Fruit fly (Drosophila melanogaster) whole organism, embryonic: ENCODE measurements around the gene CG6443.

Experiments used
- Asciz ChIP-seq: fragments of 200-800 bp; sonication (Bioruptor generic); optimal IDR thresholded peaks from 2 replicates; lab custom pipeline; 2017; ENCODE audit warnings: missing biosample characterization, mild to moderate bottlenecking, missing genetic modification characterization, missing genetic modification reagents
- Atf3 ChIP-seq: fragments of 200-800 bp; sonication (Bioruptor generic); optimal IDR thresholded peaks from 3 replicates; lab custom pipeline; 2016; ENCODE audit warnings: missing biosample characterization, missing genetic modification characterization
- B-H1 ChIP-seq: fragments of 200-800 bp; sonication (Bioruptor generic); IDR thresholded peaks from 3 replicates; pipeline ENCODE4 v1.3.6; 2022; ENCODE audit warnings: missing biosample characterization, missing genetic modification characterization
- CG10979 ChIP-seq: fragments of 200-800 bp; sonication (Bioruptor generic); optimal IDR thresholded peaks from 2 replicates; lab custom pipeline; 2018; ENCODE audit warnings: missing biosample characterization, mild to moderate bottlenecking, missing genetic modification characterization, moderate library complexity
- CG11247 ChIP-seq: fragments of 200-800 bp; sonication (Bioruptor generic); IDR thresholded peaks from 2 replicates; pipeline ENCODE4 v1.3.6; 2022; ENCODE audit warnings: missing biosample characterization, missing genetic modification characterization
- CG12155 ChIP-seq: fragments of 200-800 bp; sonication (Bioruptor generic); optimal IDR thresholded peaks from 3 replicates; lab custom pipeline; 2016; ENCODE audit warnings: missing biosample characterization, missing genetic modification characterization
- CG12219 ChIP-seq: fragments of 200-800 bp; sonication (Bioruptor generic); optimal IDR thresholded peaks from 3 replicates; lab custom pipeline; 2018; ENCODE audit warnings: missing biosample characterization, mild to moderate bottlenecking, missing genetic modification characterization
- CG12299 ChIP-seq: fragments of 200-800 bp; sonication (Bioruptor generic); optimal IDR thresholded peaks from 2 replicates; lab custom pipeline; 2018; ENCODE audit warnings: missing biosample characterization, mild to moderate bottlenecking, missing genetic modification characterization
- CG12391 ChIP-seq: fragments of 200-800 bp; sonication (Bioruptor generic); optimal IDR thresholded peaks from 3 replicates; lab custom pipeline; 2018; ENCODE audit warnings: missing biosample characterization, mild to moderate bottlenecking, missing genetic modification characterization, moderate library complexity
- CG12942 ChIP-seq: fragments of 200-800 bp; sonication (Bioruptor generic); optimal IDR thresholded peaks from 3 replicates; lab custom pipeline; 2016; ENCODE audit warnings: missing biosample characterization, missing genetic modification characterization
- CG13624 ChIP-seq: fragments of 200-800 bp; sonication (Bioruptor generic); optimal IDR thresholded peaks from 2 replicates; lab custom pipeline; 2016; ENCODE audit warnings: missing biosample characterization, missing genetic modification characterization
- CG14667 ChIP-seq: fragments of 200-800 bp; sonication (Bioruptor generic); IDR thresholded peaks from 2 replicates; pipeline ENCODE4 v1.3.6; 2022; ENCODE audit warnings: missing biosample characterization, missing genetic modification characterization
- CG15601 ChIP-seq: fragments of 200-800 bp; sonication (Bioruptor generic); optimal IDR thresholded peaks from 3 replicates; lab custom pipeline; 2019; ENCODE audit warnings: missing biosample characterization, mild to moderate bottlenecking, missing genetic modification characterization, moderate library complexity
- CG17328 ChIP-seq: fragments of 200-800 bp; sonication (Bioruptor generic); IDR thresholded peaks from 2 replicates; pipeline ENCODE4 v1.3.6; 2022; ENCODE audit warnings: missing biosample characterization, missing genetic modification characterization
- CG18262 ChIP-seq: fragments of 200-800 bp; optimal IDR thresholded peaks from 3 replicates; lab custom pipeline; 2019; ENCODE audit warnings: missing biosample characterization, mild to moderate bottlenecking, missing genetic modification characterization, moderate library complexity
- CG2199 ChIP-seq: fragments of 200-800 bp; sonication (Bioruptor generic); IDR thresholded peaks from 3 replicates; pipeline ENCODE4 v1.3.6; 2022; ENCODE audit warnings: missing biosample characterization, missing genetic modification characterization
- CG2202 ChIP-seq: fragments of 200-800 bp; sonication (Bioruptor generic); optimal IDR thresholded peaks from 2 replicates; lab custom pipeline; 2018; ENCODE audit warnings: missing biosample characterization, mild to moderate bottlenecking, missing genetic modification characterization
- CG2678 ChIP-seq: fragments of 200-800 bp; sonication (Bioruptor generic); optimal IDR thresholded peaks from 3 replicates; lab custom pipeline; 2019; ENCODE audit warnings: missing biosample characterization, mild to moderate bottlenecking, missing genetic modification characterization, moderate library complexity
- CG32767 ChIP-seq: fragments of 200-800 bp; sonication (Bioruptor generic); IDR thresholded peaks from 2 replicates; pipeline ENCODE4 v1.3.6; 2022; ENCODE audit warnings: missing biosample characterization, missing genetic modification characterization
- CG3838 ChIP-seq: fragments of 200-800 bp; sonication (Bioruptor generic); optimal IDR thresholded peaks from 3 replicates; lab custom pipeline; 2016; ENCODE audit warnings: missing biosample characterization, missing genetic modification characterization
- CG43689 ChIP-seq: fragments of 200-800 bp; sonication (Bioruptor generic); IDR thresholded peaks from 2 replicates; pipeline ENCODE4 v1.3.6; 2022; ENCODE audit warnings: missing biosample characterization, missing genetic modification characterization
- CG5180 ChIP-seq: fragments of 200-800 bp; sonication (Bioruptor generic); optimal IDR thresholded peaks from 3 replicates; lab custom pipeline; 2017; ENCODE audit warnings: missing biosample characterization, missing genetic modification characterization, mild to moderate bottlenecking, moderate library complexity, missing genetic modification reagents
- CG6791 ChIP-seq: fragments of 200-800 bp; sonication (Bioruptor generic); IDR thresholded peaks from 3 replicates; pipeline ENCODE4 v1.3.6; 2022; ENCODE audit warnings: missing biosample characterization, missing genetic modification characterization; ENCODE audit not compliant: partially characterized antibody
- CG7556 ChIP-seq: fragments of 200-800 bp; sonication (Bioruptor generic); optimal IDR thresholded peaks from 2 replicates; lab custom pipeline; 2017; ENCODE audit warnings: missing biosample characterization, mild to moderate bottlenecking, missing genetic modification characterization
- CG7987 ChIP-seq: fragments of 200-800 bp; sonication (Bioruptor generic); optimal IDR thresholded peaks from 2 replicates; lab custom pipeline; 2018; ENCODE audit warnings: missing biosample characterization, mild to moderate bottlenecking, missing genetic modification characterization, moderate library complexity
- CG8388 ChIP-seq: fragments of 200-800 bp; sonication (Bioruptor generic); optimal IDR thresholded peaks from 2 replicates; lab custom pipeline; 2019; ENCODE audit warnings: missing biosample characterization, mild to moderate bottlenecking, missing genetic modification characterization, moderate library complexity
- Drgx ChIP-seq: fragments of 200-800 bp; sonication (Bioruptor generic); IDR thresholded peaks from 2 replicates; pipeline ENCODE4 v1.3.6; 2022; ENCODE audit warnings: missing biosample characterization, missing genetic modification characterization
- Elba2 ChIP-seq: fragments of 200-800 bp; sonication (Bioruptor generic); optimal IDR thresholded peaks from 3 replicates; lab custom pipeline; 2016; ENCODE audit warnings: missing biosample characterization, missing genetic modification characterization
- Ets65A ChIP-seq: fragments of 200-800 bp; sonication (Bioruptor generic); peaks from one replicate; lab custom pipeline; 2016; ENCODE audit warnings: missing biosample characterization, missing genetic modification characterization
- HLH4C ChIP-seq: fragments of 200-800 bp; sonication (Bioruptor generic); IDR thresholded peaks from 3 replicates; pipeline ENCODE4 v1.3.6; 2022; ENCODE audit warnings: missing biosample characterization, missing genetic modification characterization; ENCODE audit not compliant: partially characterized antibody
- Hey ChIP-seq: fragments of 200-800 bp; sonication (Bioruptor generic); optimal IDR thresholded peaks from 3 replicates; lab custom pipeline; 2018; ENCODE audit warnings: missing biosample characterization, mild to moderate bottlenecking, missing genetic modification characterization
- Hr3 ChIP-seq: fragments of 200-800 bp; sonication (Bioruptor generic); optimal IDR thresholded peaks from 3 replicates; lab custom pipeline; 2016; ENCODE audit warnings: missing biosample characterization, missing genetic modification characterization
- MTF-1 ChIP-seq: fragments of 200-800 bp; sonication (Bioruptor generic); optimal IDR thresholded peaks from 2 replicates; lab custom pipeline; 2018; ENCODE audit warnings: missing biosample characterization, mild to moderate bottlenecking, missing genetic modification characterization, borderline replicate concordance
- Med ChIP-seq: fragments of 200-800 bp; sonication (Bioruptor generic); peaks from one replicate; lab custom pipeline; 2016; ENCODE audit warnings: missing biosample characterization, missing genetic modification characterization, mild to moderate bottlenecking, inconsistent platforms, moderate library complexity
- Meics ChIP-seq: fragments of 200-800 bp; sonication (Bioruptor generic); optimal IDR thresholded peaks from 2 replicates; lab custom pipeline; 2017; ENCODE audit warnings: missing biosample characterization, mild to moderate bottlenecking, missing genetic modification characterization
- NC2β ChIP-seq: fragments of 200-800 bp; sonication (Bioruptor generic); optimal IDR thresholded peaks from 2 replicates; lab custom pipeline; 2016; ENCODE audit warnings: missing biosample characterization, missing genetic modification characterization
- Ptx1 ChIP-seq: fragments of 200-800 bp; sonication (Bioruptor generic); IDR thresholded peaks from 2 replicates; pipeline ENCODE4 v1.3.6; 2022; ENCODE audit warnings: missing biosample characterization, missing genetic modification characterization
- Sox100B ChIP-seq: fragments of 200-800 bp; sonication (Bioruptor generic); optimal IDR thresholded peaks from 3 replicates; lab custom pipeline; 2018; ENCODE audit warnings: missing biosample characterization, mild to moderate bottlenecking, missing genetic modification characterization
- Sox102F ChIP-seq: fragments of 200-800 bp; sonication (Bioruptor generic); optimal IDR thresholded peaks from 2 replicates; lab custom pipeline; 2018; ENCODE audit warnings: missing biosample characterization, mild to moderate bottlenecking, missing genetic modification characterization, moderate library complexity
- Trl ChIP-seq, 3 experiments: fragments of >200 bp in 2 of 3; fragments of 200-800 bp in 1 of 3; sonication (Bioruptor generic) in 1 of 3; optimal IDR thresholded peaks; 2 replicates in 1 of 3; 3 replicates in 2 of 3; lab custom pipeline; 2016 to 2017; ENCODE audit warnings: missing biosample characterization in 1 of 3, missing genetic modification characterization in 1 of 3
- bab2 ChIP-seq: fragments of 200-800 bp; sonication (Bioruptor generic); optimal IDR thresholded peaks from 2 replicates; lab custom pipeline; 2016; ENCODE audit warnings: missing biosample characterization, missing genetic modification characterization
- ci ChIP-seq: fragments of 200-800 bp; sonication (Bioruptor generic); IDR thresholded peaks from 3 replicates; pipeline ENCODE4 v1.3.6; 2022; ENCODE audit warnings: missing biosample characterization, missing genetic modification characterization
- grau ChIP-seq: fragments of 200-800 bp; optimal IDR thresholded peaks from 3 replicates; lab custom pipeline; 2019; ENCODE audit warnings: missing biosample characterization, mild to moderate bottlenecking, missing genetic modification characterization, moderate library complexity
- hth ChIP-seq: fragments of >200 bp; optimal IDR thresholded peaks from 2 replicates; lab custom pipeline; 2017; ENCODE audit warnings: inconsistent platforms
- kni ChIP-seq: fragments of 200-800 bp; sonication (Bioruptor generic); optimal IDR thresholded peaks from 3 replicates; lab custom pipeline; 2017; ENCODE audit warnings: mild to moderate bottlenecking, missing biosample characterization, missing genetic modification reagents, missing genetic modification characterization
- phol ChIP-seq: fragments of 200-800 bp; sonication (Bioruptor generic); optimal IDR thresholded peaks from 3 replicates; lab custom pipeline; 2018; ENCODE audit warnings: missing biosample characterization, mild to moderate bottlenecking, missing genetic modification characterization, moderate library complexity
- pum ChIP-seq: fragments of 200-800 bp; sonication (Bioruptor generic); optimal IDR thresholded peaks from 2 replicates; lab custom pipeline; 2016; ENCODE audit warnings: missing biosample characterization, missing genetic modification characterization
- unpg ChIP-seq: fragments of 200-800 bp; sonication (Bioruptor generic); optimal IDR thresholded peaks from 3 replicates; lab custom pipeline; 2018; ENCODE audit warnings: missing biosample characterization, mild to moderate bottlenecking, missing genetic modification characterization, moderate library complexity
- usp ChIP-seq: fragments of >200 bp; optimal IDR thresholded peaks from 2 replicates; lab custom pipeline; 2017; ENCODE audit warnings: missing biosample characterization, missing genetic modification characterization
- vnd ChIP-seq: fragments of 200-800 bp; sonication (Bioruptor generic); IDR thresholded peaks from 3 replicates; pipeline ENCODE4 v1.3.6; 2022; ENCODE audit warnings: missing biosample characterization, missing genetic modification characterization; ENCODE audit not compliant: partially characterized antibody
- wek ChIP-seq: fragments of 200-800 bp; sonication (Bioruptor generic); optimal IDR thresholded peaks from 3 replicates; lab custom pipeline; 2018; ENCODE audit warnings: missing biosample characterization, mild to moderate bottlenecking, missing genetic modification characterization, moderate library complexity

The CG6443 gene

DNA sequence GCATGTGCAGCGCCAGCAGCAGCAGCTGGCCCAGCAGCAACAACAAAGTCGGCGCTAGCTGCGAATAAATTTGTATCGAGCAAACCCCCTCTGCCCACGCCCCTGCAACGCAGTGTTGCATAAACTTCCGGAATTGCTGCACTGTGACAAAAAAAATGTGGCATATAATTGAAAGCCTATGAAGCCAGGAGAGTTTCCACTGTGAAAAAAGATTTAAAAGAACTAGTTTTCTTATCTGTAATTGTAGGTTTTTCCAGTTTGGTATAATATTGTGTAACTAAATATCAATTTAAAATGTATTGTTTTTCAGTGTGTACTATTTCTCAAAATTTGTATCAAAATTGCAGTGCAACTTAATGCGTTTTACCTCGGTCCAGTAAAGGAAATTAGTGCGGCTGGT, 19.4 kb downstream of the CG6443 start:
- TF ChIP-seq HLH4C (GFP tag; lab: Robert Waterston, UW) (no peak), CG10979 (tag; lab: Kevin White, UChicago) (peak; percentile 16), CG32767 (GFP tag; lab: Robert Waterston, UW) (no peak), usp (GFP tag; lab: Kevin White, UChicago) (no peak), NC2β (GFP tag; lab: Kevin White, UChicago) (no peak), wek (GFP tag; lab: Kevin White, UChicago) (no peak), Meics (GFP tag; lab: Kevin White, UChicago) (no peak), phol (tag; lab: Kevin White, UChicago) (peak; percentile 12), CG2199 (GFP tag; lab: Robert Waterston, UW) (0 out of 3 replicates have a peak, but pooled peaks have one; percentile 21), kni (GFP tag; lab: Kevin White, UChicago) (no peak), CG18262 (tag; lab: Kevin White, UChicago) (no peak), CG15601 (tag; lab: Kevin White, UChicago) (no peak), CG14667 (0 out of 2 replicates have a peak, but pooled peaks have one; percentile 5), CG2678 (tag; lab: Kevin White, UChicago) (no peak), Elba2 (GFP tag; lab: Kevin White, UChicago) (no peak), CG17328 (peak; percentile 23; the same call in 1 of the 2 replicates), Sox102F (GFP tag; lab: Kevin White, UChicago) (peak; percentile 32), Drgx (GFP tag; lab: Robert Waterston, UW) (peak; percentile 61; the same call in 1 of the 2 replicates), CG12155 (GFP tag; lab: Kevin White, UChicago) (no peak), CG12219 (GFP tag; lab: Kevin White, UChicago) (no peak), Ets65A (GFP tag; lab: Kevin White, UChicago) (no peak), bab2 (GFP tag; lab: Kevin White, UChicago) (no peak), unpg (GFP tag; lab: Kevin White, UChicago) (no peak), Med (peak; percentile 41), CG5180 (peak; percentile 78), CG6791 (GFP tag; lab: Robert Waterston, UW) (no peak), CG7556 (GFP tag; lab: Kevin White, UChicago) (no peak), CG3838 (no peak), B-H1 (GFP tag; lab: Robert Waterston, UW) (no peak), CG12299 (no peak), CG11247 (GFP tag; lab: Robert Waterston, UW) (no peak), Asciz (GFP tag; lab: Kevin White, UChicago) (peak; percentile 4), CG12391 (tag; lab: Kevin White, UChicago) (peak; percentile 7), Atf3 (GFP tag; lab: Kevin White, UChicago) (no peak), Hr3 (GFP tag; lab: Kevin White, UChicago) (no peak), grau (tag; lab: Kevin White, UChicago) (no peak), CG7987 (GFP tag; lab: Kevin White, UChicago) (no peak), CG43689 (GFP tag; lab: Robert Waterston, UW) (no peak), pum (GFP tag; lab: Kevin White, UChicago) (no peak), vnd (no peak), CG2202 (tag; lab: Kevin White, UChicago) (no peak), Hey (tag; lab: Kevin White, UChicago) (no peak), Ptx1 (GFP tag; lab: Robert Waterston, UW) (no peak), ci (GFP tag; lab: Robert Waterston, UW) (peak; percentile 49; the same call in 2 of the 3 replicates), CG13624 (GFP tag; lab: Kevin White, UChicago) (no peak), CG12942 (GFP tag; lab: Kevin White, UChicago) (no peak), Sox100B (GFP tag; lab: Kevin White, UChicago) (no peak), hth (no peak), Trl (optimal IDR thresholded peaks at IDR 0.05; lab: Kevin White, UChicago) (no peak), Trl (GFP tag; optimal IDR thresholded peaks at IDR 0.05; lab: Kevin White, UChicago) (no peak), CG8388 (GFP tag; lab: Kevin White, UChicago) (peak; percentile 7), MTF-1 (GFP tag; lab: Kevin White, UChicago) (no peak)
